Fruit fly (Drosophila melanogaster) whole organism, prepupa: ENCODE measurements around the gene CG4036.

Source experiments
- CG15336 ChIP-seq: fragments of 200-800 bp; sonication (Bioruptor generic); IDR thresholded peaks from 2 replicates; pipeline ENCODE4 v1.3.6; 2022; ENCODE audit warnings: missing biosample characterization, missing genetic modification characterization
- CG3032 ChIP-seq: fragments of 200-800 bp; optimal IDR thresholded peaks from 2 replicates; lab custom pipeline; 2019; ENCODE audit warnings: missing biosample characterization, mild to moderate bottlenecking, missing genetic modification characterization, moderate library complexity
- CG7368 ChIP-seq: fragments of 200-800 bp; sonication (Bioruptor generic); optimal IDR thresholded peaks from 3 replicates; lab custom pipeline; 2016; ENCODE audit warnings: missing biosample characterization, missing genetic modification characterization
- dac ChIP-seq: fragments of 200-800 bp; sonication (Bioruptor generic); optimal IDR thresholded peaks from 2 replicates; lab custom pipeline; 2017; ENCODE audit warnings: missing biosample characterization, mild to moderate bottlenecking, missing genetic modification characterization

DNA sequence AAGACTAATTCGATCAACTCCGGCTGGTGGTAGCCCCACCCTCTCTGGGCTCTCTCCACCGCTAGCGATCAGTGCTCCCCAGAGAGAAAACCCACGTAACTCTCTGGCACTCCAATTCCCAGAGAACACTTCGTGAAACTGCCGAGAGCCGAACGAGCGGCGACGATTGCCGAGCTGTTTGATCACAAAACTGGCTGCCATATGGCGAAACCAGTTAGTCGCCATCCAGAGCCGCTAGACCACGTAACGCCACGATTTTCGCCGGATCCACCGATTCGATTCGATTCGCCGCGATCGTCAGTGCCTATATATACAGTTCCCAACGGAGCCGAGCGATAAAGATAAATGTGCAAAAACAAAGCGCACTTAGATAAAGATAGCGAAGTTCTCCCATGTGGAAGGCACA is 8.5 kb upstream of the CG4036 start, which contains the start of gene IP3K1:
- peak; percentile 39 for TF ChIP-seq CG7368 (GFP tag; lab: Kevin White, UChicago)
- TF ChIP-seq CG3032, result no peak
- TF ChIP-seq dac (GFP tag; lab: Kevin White, UChicago), result no peak
- peak; percentile 65; the same call in 1 of the 2 replicates for TF ChIP-seq CG15336
